Worm (Caenorhabditis elegans) whole organism, L1 larva: ENCODE results near the gene F47B8.10.
A peak's percentile ranks its signal among the peaks of the same experiment; 100 is the strongest.

Experiments
- C04F5.9 ChIP-seq: sonication (generic microtip); optimal IDR thresholded peaks from 2 replicates; lab custom pipeline; 2016; ENCODE audit warnings: missing genetic modification characterization, missing compliant biosample characterization
- C16A3.4 ChIP-seq: fragments of 150-350 bp; optimal IDR thresholded peaks from 2 replicates; lab custom pipeline; 2014; ENCODE audit warnings: missing biosample characterization, missing genetic modification characterization
- aha-1 ChIP-seq: fragments of 150-350 bp; optimal IDR thresholded peaks from 2 replicates; lab custom pipeline; 2014; ENCODE audit warnings: missing biosample characterization, missing genetic modification characterization
- blmp-1 ChIP-seq: fragments of 150-350 bp; optimal IDR thresholded peaks from 2 replicates; lab custom pipeline; 2014; ENCODE audit warnings: missing biosample characterization, missing genetic modification characterization
- ceh-63 ChIP-seq: fragments of 200-800 bp; sonication (Bioruptor generic); optimal IDR thresholded peaks from 2 replicates; lab custom pipeline; 2018; ENCODE audit warnings: mild to moderate bottlenecking, missing genetic modification characterization, missing compliant biosample characterization
- ceh-82 ChIP-seq, 3 experiments: fragments of 150-350 bp in 1 of 3; sonication (generic microtip) in 2 of 3; optimal IDR thresholded peaks; 2 replicates each; lab custom pipeline; 2014 to 2017; ENCODE audit warnings: missing biosample characterization in 3 of 3, missing genetic modification characterization in 3 of 3
- ceh-90 ChIP-seq: sonication (generic microtip); optimal IDR thresholded peaks from 2 replicates; lab custom pipeline; 2016; ENCODE audit warnings: missing genetic modification characterization, missing compliant biosample characterization
- dpl-1 ChIP-seq, 3 experiments: fragments of 150-350 bp in 2 of 3; sonication (generic microtip) in 1 of 3; optimal IDR thresholded peaks; 2 replicates each; lab custom pipeline; 2014 to 2017; ENCODE audit warnings: missing biosample characterization in 3 of 3, missing genetic modification characterization in 3 of 3, missing genetic modification reagents in 3 of 3
- efl-1 ChIP-seq, 4 experiments: fragments of 150-350 bp; optimal IDR thresholded peaks in 3 of 4; peaks in 1 of 4; 1 replicate in 1 of 4; 2 replicates in 3 of 4; lab custom pipeline; 2014; ENCODE audit warnings: missing biosample characterization in 2 of 4, missing genetic modification characterization in 2 of 4, missing genetic modification reagents in 2 of 4
- efl-3 ChIP-seq: fragments of 200-800 bp; sonication (Bioruptor generic); optimal IDR thresholded peaks from 2 replicates; lab custom pipeline; 2018; ENCODE audit warnings: mild to moderate bottlenecking, missing genetic modification characterization, missing compliant biosample characterization
- egl-13 ChIP-seq: sonication (generic microtip); optimal IDR thresholded peaks from 2 replicates; lab custom pipeline; 2016; ENCODE audit warnings: missing genotype, missing genetic modification reagents, missing genetic modification characterization, missing compliant biosample characterization
- elt-2 ChIP-seq: sonication (generic microtip); optimal IDR thresholded peaks from 2 replicates; lab custom pipeline; 2016; ENCODE audit warnings: missing genetic modification characterization, mild to moderate bottlenecking, inconsistent platforms, missing compliant biosample characterization, missing genetic modification reagents
- elt-3 ChIP-seq, 6 experiments: fragments of 150-350 bp in 1 of 6; sonication (generic microtip); optimal IDR thresholded peaks; 2 replicates each; lab custom pipeline; 2017 to 2018; ENCODE audit warnings: missing biosample characterization in 6 of 6, missing genetic modification characterization in 6 of 6, inconsistent platforms in 1 of 6
- fkh-10 ChIP-seq: sonication (generic microtip); optimal IDR thresholded peaks from 2 replicates; lab custom pipeline; 2017; ENCODE audit warnings: missing biosample characterization, missing genetic modification reagents, missing genetic modification characterization
- fkh-8 ChIP-seq: sonication (generic microtip); optimal IDR thresholded peaks from 2 replicates; lab custom pipeline; 2016; ENCODE audit warnings: mild to moderate bottlenecking, missing genetic modification characterization, missing compliant biosample characterization
- grh-1 ChIP-seq: fragments of 200-800 bp; sonication (Bioruptor generic); IDR thresholded peaks from 2 replicates; pipeline ENCODE4 v1.3.6; 2022; ENCODE audit warnings: missing genetic modification reagents, missing genetic modification characterization, missing compliant biosample characterization
- jun-1 ChIP-seq: fragments of 150-350 bp; optimal IDR thresholded peaks from 2 replicates; lab custom pipeline; 2014; ENCODE audit warnings: missing biosample characterization, missing genetic modification reagents, missing genetic modification characterization
- lin-14 ChIP-seq: fragments of 200-800 bp; sonication (Bioruptor generic); optimal IDR thresholded peaks from 2 replicates; lab custom pipeline; 2018; ENCODE audit warnings: mild to moderate bottlenecking, missing genetic modification characterization, moderate library complexity, missing compliant biosample characterization
- lin-35 ChIP-seq, 2 experiments: fragments of 150-350 bp; optimal IDR thresholded peaks; 2 replicates each; lab custom pipeline; 2014; ENCODE audit warnings: missing biosample characterization in 2 of 2, missing genetic modification characterization in 2 of 2, missing genetic modification reagents in 2 of 2
- lir-3 ChIP-seq: sonication (generic microtip); optimal IDR thresholded peaks from 2 replicates; lab custom pipeline; 2016; ENCODE audit warnings: mild to moderate bottlenecking, missing genetic modification characterization, moderate library complexity, missing compliant biosample characterization; ENCODE audit not compliant: poor library complexity
- nhr-237 ChIP-seq: fragments of 150-350 bp; optimal IDR thresholded peaks from 2 replicates; lab custom pipeline; 2014; ENCODE audit warnings: missing biosample characterization, missing genetic modification characterization
- nhr-47 ChIP-seq: sonication (generic microtip); optimal IDR thresholded peaks from 2 replicates; lab custom pipeline; 2016; ENCODE audit warnings: mild to moderate bottlenecking, missing genetic modification characterization, moderate library complexity, missing compliant biosample characterization
- nhr-76 ChIP-seq: sonication (generic microtip); optimal IDR thresholded peaks from 2 replicates; lab custom pipeline; 2017; ENCODE audit warnings: missing biosample characterization, missing genetic modification characterization
- pax-3 ChIP-seq: fragments of 200-800 bp; sonication (Bioruptor generic); optimal IDR thresholded peaks from 2 replicates; lab custom pipeline; 2018; ENCODE audit warnings: mild to moderate bottlenecking, missing genetic modification characterization, moderate library complexity, missing compliant biosample characterization
- skn-1 ChIP-seq: fragments of 150-350 bp; optimal IDR thresholded peaks from 2 replicates; lab custom pipeline; 2014; ENCODE audit warnings: missing biosample characterization, missing genetic modification characterization
- unc-30 ChIP-seq: sonication (generic microtip); optimal IDR thresholded peaks from 2 replicates; lab custom pipeline; 2017; ENCODE audit warnings: missing biosample characterization, missing genetic modification characterization
- unc-98 ChIP-seq: fragments of 200-800 bp; sonication (Bioruptor generic); IDR thresholded peaks from 2 replicates; pipeline ENCODE4 v1.3.6; 2022; ENCODE audit warnings: missing genetic modification characterization, missing compliant biosample characterization

F47B8.10 gene

DNA sequence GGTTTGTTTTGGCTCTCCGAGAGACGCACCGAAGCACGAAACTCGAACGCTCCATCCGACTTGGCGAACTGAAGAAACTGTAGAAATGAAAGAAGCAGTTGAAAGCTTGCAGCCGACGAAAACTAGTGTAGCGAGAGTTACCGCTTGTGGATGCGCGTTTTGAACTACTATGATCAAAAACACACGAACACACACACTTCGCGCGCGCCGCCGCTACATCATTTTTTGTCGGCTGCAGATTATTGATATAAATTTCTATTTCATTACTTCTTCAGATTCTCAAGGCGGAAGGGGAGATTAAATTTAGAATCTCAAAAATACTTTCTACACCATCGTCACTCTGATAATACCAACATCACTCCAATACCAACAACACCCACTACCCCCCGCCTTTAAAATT lies 20.2 kb downstream of the F47B8.10 start:
- TF ChIP-seq ceh-90 (tag; lab: Kevin White, UChicago), result no peak
- TF ChIP-seq ceh-63 (GFP tag; lab: Kevin White, UChicago), result no peak
- TF ChIP-seq unc-98 (GFP tag; lab: Robert Waterston, UW), result no peak
- no peak for TF ChIP-seq nhr-237

DNA sequence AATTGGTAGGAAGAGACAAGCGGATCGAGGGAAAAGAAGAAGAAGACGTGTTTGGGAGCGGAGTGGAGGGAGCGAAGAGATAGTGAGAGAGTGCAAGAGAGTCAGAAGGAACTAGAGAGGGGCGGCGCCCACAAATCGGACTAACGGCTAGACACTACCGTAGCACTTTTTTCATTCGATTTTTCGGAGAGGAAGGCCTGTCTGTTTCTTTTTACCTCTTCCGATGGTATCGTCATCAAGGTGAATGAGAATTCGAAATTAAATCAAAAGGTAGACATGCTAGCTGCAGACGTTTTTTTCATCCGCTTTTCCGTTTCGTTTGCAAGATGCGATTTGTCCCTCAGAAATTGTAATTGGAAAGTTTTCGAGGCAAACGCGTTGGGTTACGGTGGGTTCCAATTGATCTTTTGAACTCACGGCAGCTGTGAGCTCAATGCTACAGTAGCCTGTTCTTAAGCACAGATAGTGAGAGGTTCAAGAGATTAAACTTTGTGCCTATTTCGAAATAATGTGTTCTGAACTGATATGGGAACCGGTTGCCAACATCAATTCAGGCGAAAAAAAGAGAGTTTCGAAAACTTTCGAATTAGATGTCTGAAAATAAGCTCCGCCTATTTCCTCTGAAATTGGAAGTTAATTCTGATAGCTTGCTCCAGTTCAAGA lies 22.9 kb downstream of the F47B8.10 start:
- no peak for TF ChIP-seq lir-3
- TF ChIP-seq, all 84 proteins: peak for 0

DNA sequence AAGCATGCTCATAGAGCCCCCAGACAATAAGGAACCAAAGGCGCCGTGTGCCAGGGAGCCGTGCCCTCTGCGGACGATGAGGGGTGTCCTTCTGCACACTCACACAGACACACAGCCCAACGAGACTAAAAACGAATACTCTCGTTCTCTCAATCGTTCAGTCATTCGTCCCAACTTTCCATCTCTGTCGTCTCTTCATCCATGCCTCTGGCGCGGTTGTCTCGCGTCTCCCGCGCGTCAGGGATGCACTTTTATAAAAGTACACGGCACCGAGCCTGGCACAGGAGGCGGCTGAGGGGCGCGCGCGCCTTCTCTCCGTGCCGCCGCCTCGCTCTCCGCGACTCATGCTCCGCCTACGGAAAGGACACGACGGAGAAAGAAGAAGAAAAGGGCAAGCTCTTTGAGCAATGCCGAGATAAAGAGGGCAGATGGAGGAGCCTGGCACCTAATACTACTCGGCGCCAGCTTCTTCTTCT lies 24.8 kb downstream of the F47B8.10 start:
- TF ChIP-seq ceh-82 (tag; optimal IDR thresholded peaks at IDR 0.05; lab: Kevin White, UChicago) (peak in 1 of 3 experiments; percentile 18), nhr-76 (tag; lab: Kevin White, UChicago) (no peak), pax-3 (tag; lab: Kevin White, UChicago) (peak; percentile 41), lin-35 (GFP tag; optimal IDR thresholded peaks at IDR 0.05; lab: Kevin White, UChicago) (peak in 1 of 2 experiments; percentile 2), fkh-8 (tag; lab: Kevin White, UChicago) (peak; percentile 7), nhr-47 (peak; percentile 31), lin-14 (peak; percentile 66), elt-2 (tag; lab: Kevin White, UChicago) (no peak), fkh-10 (peak; percentile 66), dpl-1 (GFP tag; optimal IDR thresholded peaks at IDR 0.05; lab: Kevin White, UChicago) (no peak), jun-1 (tag; lab: Kevin White, UChicago) (peak; percentile 60)

ce11 chrV:14368272-14369052 lies 26.7 kb downstream of the F47B8.10 start:
- TF ChIP-seq unc-98 (GFP tag; lab: Robert Waterston, UW) (no peak), egl-13 (no peak), lin-14 (no peak)

DNA sequence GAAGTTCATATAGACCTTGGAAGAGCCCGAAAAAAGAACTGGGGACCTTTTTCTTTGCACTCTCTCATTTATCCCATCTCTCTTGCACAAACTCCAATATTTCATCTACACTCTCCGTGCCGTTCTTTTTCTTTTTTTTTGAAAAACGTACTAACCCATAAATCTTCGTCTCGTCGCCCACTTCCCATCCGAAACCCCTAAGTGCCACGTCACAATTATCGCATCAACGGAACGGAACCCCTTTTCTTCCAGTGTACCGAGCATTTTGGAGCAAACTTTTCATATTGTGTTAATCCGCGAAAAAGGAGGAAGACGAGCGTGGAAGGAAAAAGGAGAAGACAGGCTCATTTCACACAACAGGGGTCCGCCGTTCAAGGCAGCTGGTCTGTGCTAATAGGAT lies 27.6 kb downstream of the F47B8.10 start:
- TF ChIP-seq blmp-1 (tag; lab: Kevin White, UChicago) (no peak), efl-1 (optimal IDR thresholded peaks at IDR 0.05; lab: Kevin White, UChicago) (no peak), efl-1 (GFP tag; optimal IDR thresholded peaks at IDR 0.05 in 1 of 2; lab: Kevin White, UChicago) (peak in 1 of 2 experiments; percentile 69)
- TF ChIP-seq, all 84 proteins: peak for 1

DNA sequence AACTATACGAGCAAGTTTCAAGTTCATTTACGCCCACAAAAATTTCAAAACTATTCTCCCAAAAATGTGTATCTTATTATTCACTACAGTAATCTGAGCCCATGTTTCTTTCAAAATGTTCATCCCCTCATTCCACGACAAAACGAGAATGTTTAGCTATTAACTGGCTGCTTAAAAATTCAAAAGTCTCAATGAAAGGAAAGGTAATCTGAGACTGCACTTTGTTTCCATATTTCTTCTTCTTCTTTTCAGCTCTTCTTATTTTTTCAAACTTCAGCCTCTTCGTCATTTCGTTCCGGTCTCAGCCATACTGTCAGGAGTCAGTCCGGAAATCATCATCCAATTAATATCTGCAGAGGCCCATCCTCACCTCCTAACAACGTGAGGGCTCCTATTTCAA lies 31.0 kb downstream of the F47B8.10 start, which contains the start of gene unc-39:
TSS of gene unc-39 (plus strand) at position 301 of the 400 bp plus-strand sequence.
- TF ChIP-seq ceh-90 (tag; lab: Kevin White, UChicago) (no peak), efl-3 (GFP tag; lab: Kevin White, UChicago) (no peak), C04F5.9 (tag; lab: Kevin White, UChicago) (no peak), grh-1 (GFP tag; lab: Robert Waterston, UW) (no peak), skn-1 (no peak), unc-30 (tag; lab: Kevin White, UChicago) (no peak), C16A3.4 (no peak), lir-3 (no peak), aha-1 (tag; lab: Kevin White, UChicago) (no peak), nhr-47 (no peak), elt-3 (tag; optimal IDR thresholded peaks at IDR 0.05; lab: Kevin White, UChicago) (no peak)
